Fruit fly (Drosophila melanogaster) whole organism, wandering third instar larva: ENCODE results near the gene REG.

Experiments used
- CG32264 ChIP-seq: fragments of 200-800 bp; sonication (Bioruptor generic); optimal IDR thresholded peaks from 2 replicates; lab custom pipeline; 2016; ENCODE audit warnings: missing biosample characterization, missing genetic modification characterization
- CG9705 ChIP-seq: fragments of 200-800 bp; sonication (Bioruptor generic); optimal IDR thresholded peaks from 2 replicates; lab custom pipeline; 2018; ENCODE audit warnings: missing biosample characterization, mild to moderate bottlenecking, missing genetic modification characterization
- Dif ChIP-seq: fragments of 200-275, 200-300 bp; sonication (Bioruptor generic); optimal IDR thresholded peaks from 2 replicates; lab custom pipeline; 2018; ENCODE audit warnings: missing biosample characterization, missing genetic modification characterization; ENCODE audit not compliant: partially characterized antibody
- HLH106 ChIP-seq: fragments of 200-800 bp; optimal IDR thresholded peaks from 3 replicates; lab custom pipeline; 2019; ENCODE audit warnings: missing biosample characterization, mild to moderate bottlenecking, missing genetic modification characterization, moderate library complexity
- Hnf4 ChIP-seq: fragments of 200-800 bp; sonication (Bioruptor generic); optimal IDR thresholded peaks from 2 replicates; lab custom pipeline; 2016; ENCODE audit warnings: missing biosample characterization, mild to moderate bottlenecking, missing genetic modification characterization
- Hr83 ChIP-seq: fragments of 200-300 bp; sonication (Bioruptor generic); optimal IDR thresholded peaks from 2 replicates; lab custom pipeline; 2016; ENCODE audit warnings: missing biosample characterization, mild to moderate bottlenecking, missing genetic modification characterization, moderate library complexity; ENCODE audit not compliant: poor library complexity, severe bottlenecking
- Mio ChIP-seq: sonication (Bioruptor generic); optimal IDR thresholded peaks from 2 replicates; lab custom pipeline; 2016; ENCODE audit warnings: missing biosample characterization, missing genetic modification characterization
- Myc ChIP-seq: fragments of >200 bp; optimal IDR thresholded peaks from 2 replicates; lab custom pipeline; 2017
- N ChIP-seq: fragments of >200 bp; optimal IDR thresholded peaks from 2 replicates; lab custom pipeline; 2018; ENCODE audit warnings: missing biosample characterization, missing external identifiers, missing genetic modification characterization
- OdsH ChIP-seq: fragments of 200-800 bp; sonication (Bioruptor generic); optimal IDR thresholded peaks from 2 replicates; lab custom pipeline; 2016; ENCODE audit warnings: missing biosample characterization, mild to moderate bottlenecking, missing genetic modification characterization
- Sp1 ChIP-seq: fragments of 200-800 bp; sonication (Bioruptor generic); optimal IDR thresholded peaks from 3 replicates; lab custom pipeline; 2019; ENCODE audit warnings: missing biosample characterization, mild to moderate bottlenecking, missing genetic modification characterization, moderate library complexity
- Vsx2 ChIP-seq: fragments of 200-300, 225-300 bp; sonication (Bioruptor generic); optimal IDR thresholded peaks from 2 replicates; lab custom pipeline; 2018; ENCODE audit warnings: missing biosample characterization, missing genetic modification characterization; ENCODE audit not compliant: partially characterized antibody
- brk ChIP-seq: fragments of 200-800 bp; sonication (Bioruptor generic); optimal IDR thresholded peaks from 2 replicates; lab custom pipeline; 2016; ENCODE audit warnings: missing biosample characterization, mild to moderate bottlenecking, missing genetic modification characterization
- dl ChIP-seq, 2 experiments: fragments of 175-275, 200-275 bp in 1 of 2; fragments of 200-275 bp in 1 of 2; sonication (Bioruptor generic); optimal IDR thresholded peaks; lab custom pipeline; 2018; ENCODE audit warnings: mild to moderate bottlenecking in 2 of 2, missing biosample characterization in 2 of 2, missing genetic modification characterization in 2 of 2, moderate library complexity in 2 of 2; ENCODE audit not compliant: partially characterized antibody in 2 of 2, insufficient read depth in 1 of 2
- dmrt93B ChIP-seq: fragments of 200-800 bp; sonication (Bioruptor generic); optimal IDR thresholded peaks from 2 replicates; lab custom pipeline; 2018; ENCODE audit warnings: missing biosample characterization, mild to moderate bottlenecking, missing genetic modification characterization
- ey ChIP-seq: fragments of 200-800 bp; sonication (Bioruptor generic); optimal IDR thresholded peaks from 2 replicates; lab custom pipeline; 2016; ENCODE audit warnings: missing biosample characterization, missing genetic modification characterization
- fru ChIP-seq: fragments of 200-800 bp; sonication (Bioruptor generic); optimal IDR thresholded peaks from 3 replicates; lab custom pipeline; 2016; ENCODE audit warnings: missing biosample characterization, mild to moderate bottlenecking, missing genetic modification characterization
- lola ChIP-seq: fragments of >200 bp; optimal IDR thresholded peaks from 2 replicates; lab custom pipeline; 2017; ENCODE audit warnings: missing biosample characterization, missing genetic modification characterization
- pan ChIP-seq: fragments of >200 bp; optimal IDR thresholded peaks from 2 replicates; lab custom pipeline; 2017
- psq ChIP-seq: fragments of 200-800 bp; sonication (Bioruptor generic); optimal IDR thresholded peaks from 3 replicates; lab custom pipeline; 2017; ENCODE audit warnings: missing biosample characterization, mild to moderate bottlenecking, missing genetic modification characterization, moderate library complexity
- sv ChIP-seq: fragments of 200-800 bp; sonication (Bioruptor generic); optimal IDR thresholded peaks from 3 replicates; lab custom pipeline; 2016; ENCODE audit warnings: missing biosample characterization, missing genetic modification characterization
- usp ChIP-seq: fragments of >200 bp; optimal IDR thresholded peaks from 2 replicates; lab custom pipeline; 2017; ENCODE audit warnings: missing biosample characterization, missing genetic modification characterization

Gene REG

dm6 chrX:13256967-13257366 is 44.8 kb downstream of the REG start:
- TF ChIP-seq CG32264 (no peak), Dif (GFP tag; lab: Kevin White, UChicago) (peak; percentile 6), sv (GFP tag; lab: Kevin White, UChicago) (no peak), Hnf4 (peak; percentile 2), N (GFP tag; lab: Kevin White, UChicago) (peak; percentile 79), dl (GFP tag; optimal IDR thresholded peaks at IDR 0.05; lab: Kevin White, UChicago; ENCODE audit: insufficient read depth in 1 of 2, partially characterized antibody in 2 of 2) (peak in 1 of 2 experiments; percentile 0), Sp1 (GFP tag; lab: Kevin White, UChicago) (peak; percentile 9), brk (peak; percentile 18)

DNA sequence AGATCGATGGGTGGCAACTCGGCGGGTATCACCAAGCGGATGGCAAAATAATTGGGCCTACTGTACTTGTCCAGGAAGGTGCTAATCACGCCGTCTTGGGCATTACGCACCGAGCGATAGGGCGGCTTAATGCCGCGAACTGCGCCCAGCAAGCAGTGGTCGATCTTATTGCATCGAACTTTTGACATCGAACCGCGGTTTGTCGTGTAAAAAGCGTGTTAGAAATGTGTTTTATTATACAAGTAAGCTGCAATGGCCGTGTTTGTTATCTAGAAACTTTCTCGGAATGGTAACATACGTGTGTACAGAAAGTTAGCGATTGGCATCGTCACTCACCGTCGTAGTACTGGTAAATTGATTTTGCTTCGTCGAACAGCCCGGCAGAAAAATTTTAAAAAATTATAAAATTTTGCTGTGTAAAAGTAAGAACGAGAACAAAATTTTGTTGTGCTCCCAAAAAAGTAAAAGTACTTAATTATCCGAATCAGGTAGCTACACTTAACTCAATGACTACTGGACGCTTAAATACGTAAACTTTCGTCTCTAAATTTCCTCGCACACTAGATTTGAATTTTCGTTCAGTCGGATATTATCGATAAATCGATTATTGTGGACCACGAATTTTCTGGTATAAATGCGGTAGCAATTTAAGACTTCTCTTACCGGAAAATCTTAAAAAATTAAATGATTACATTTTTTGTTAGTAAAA is 46.1 kb downstream of the REG start, which contains the start of the genes mew and CG15742:
TSS of gene mew (minus strand) at position 443 of the 709 bp plus-strand sequence.
TSS of gene CG15742 (minus strand) at position 448 of the 709 bp plus-strand sequence.
- TF ChIP-seq lola (GFP tag; lab: Kevin White, UChicago) = no peak
- TF ChIP-seq ey = no peak
- no peak for TF ChIP-seq dl (GFP tag; optimal IDR thresholded peaks at IDR 0.05; lab: Kevin White, UChicago; ENCODE audit: insufficient read depth in 1 of 2, partially characterized antibody in 2 of 2)
- TF ChIP-seq pan (lab: Kevin White, UChicago) = no peak
- no peak for TF ChIP-seq Vsx2
- no peak for TF ChIP-seq usp (GFP tag; lab: Kevin White, UChicago)
- TF ChIP-seq Dif (GFP tag; lab: Kevin White, UChicago) = no peak
- no peak for TF ChIP-seq Hr83 (GFP tag; lab: Kevin White, UChicago)
- no peak for TF ChIP-seq Mio (GFP tag; lab: Kevin White, UChicago)
- no peak for TF ChIP-seq CG9705 (GFP tag; lab: Kevin White, UChicago)
- no peak for TF ChIP-seq Hnf4

- TF ChIP-seq ey (no peak), fru (GFP tag; lab: Kevin White, UChicago) (peak; percentile 16), psq (peak; percentile 31), HLH106 (tag; lab: Kevin White, UChicago) (peak; percentile 55), dmrt93B (no peak), Myc (lab: Kevin White, UChicago) (no peak), CG9705 (GFP tag; lab: Kevin White, UChicago) (no peak), OdsH (GFP tag; lab: Kevin White, UChicago) (peak; percentile 6)
Observed at dm6 chrX:13258757-13259067, 46.6 kb downstream of the REG start, which contains the start of gene comt. Gene comt, plus strand, starts transcription at chrX:13259021.
